Worm (Caenorhabditis elegans) whole organism, L1 larva: ENCODE results near the gene pqn-96.

Experiments
- C04F5.9 ChIP-seq: sonication (generic microtip); optimal IDR thresholded peaks from 2 replicates; lab custom pipeline; 2016; ENCODE audit warnings: missing genetic modification characterization, missing compliant biosample characterization
- C16A3.4 ChIP-seq: fragments of 150-350 bp; optimal IDR thresholded peaks from 2 replicates; lab custom pipeline; 2014; ENCODE audit warnings: missing biosample characterization, missing genetic modification characterization
- F16B12.6 ChIP-seq: fragments of 150-350 bp; optimal IDR thresholded peaks from 2 replicates; lab custom pipeline; 2014; ENCODE audit warnings: missing biosample characterization, missing genetic modification characterization
- Y116A8C.19 ChIP-seq: sonication (generic microtip); optimal IDR thresholded peaks from 2 replicates; lab custom pipeline; 2016; ENCODE audit warnings: missing compliant biosample characterization, missing genetic modification characterization, borderline replicate concordance
- aha-1 ChIP-seq: fragments of 150-350 bp; optimal IDR thresholded peaks from 2 replicates; lab custom pipeline; 2014; ENCODE audit warnings: missing biosample characterization, missing genetic modification characterization
- alr-1 ChIP-seq: fragments of 200-800 bp; sonication (Bioruptor generic); optimal IDR thresholded peaks from 2 replicates; lab custom pipeline; 2018; ENCODE audit warnings: borderline replicate concordance, mild to moderate bottlenecking, missing genetic modification characterization, missing compliant biosample characterization
- aly-2 ChIP-seq: fragments of 150-350 bp; optimal IDR thresholded peaks from 2 replicates; lab custom pipeline; 2014; ENCODE audit warnings: missing biosample characterization, missing genetic modification characterization
- blmp-1 ChIP-seq: fragments of 150-350 bp; optimal IDR thresholded peaks from 2 replicates; lab custom pipeline; 2014; ENCODE audit warnings: missing biosample characterization, missing genetic modification characterization
- ceh-63 ChIP-seq: fragments of 200-800 bp; sonication (Bioruptor generic); optimal IDR thresholded peaks from 2 replicates; lab custom pipeline; 2018; ENCODE audit warnings: mild to moderate bottlenecking, missing genetic modification characterization, missing compliant biosample characterization
- ceh-8 ChIP-seq: fragments of 200-800 bp; sonication (Bioruptor generic); optimal IDR thresholded peaks from 2 replicates; lab custom pipeline; 2018; ENCODE audit warnings: mild to moderate bottlenecking, missing genetic modification characterization, moderate library complexity, missing compliant biosample characterization
- ceh-82 ChIP-seq, 3 experiments: fragments of 150-350 bp in 1 of 3; sonication (generic microtip) in 2 of 3; optimal IDR thresholded peaks; 2 replicates each; lab custom pipeline; 2014 to 2017; ENCODE audit warnings: missing biosample characterization in 3 of 3, missing genetic modification characterization in 3 of 3
- ceh-88 ChIP-seq: fragments of 200-800 bp; sonication (Bioruptor generic); IDR thresholded peaks from 2 replicates; pipeline ENCODE4 v1.3.6; 2022; ENCODE audit warnings: missing genetic modification characterization, missing compliant biosample characterization
- efl-1 ChIP-seq, 4 experiments: fragments of 150-350 bp; optimal IDR thresholded peaks in 3 of 4; peaks in 1 of 4; 1 replicate in 1 of 4; 2 replicates in 3 of 4; lab custom pipeline; 2014; ENCODE audit warnings: missing biosample characterization in 2 of 4, missing genetic modification characterization in 2 of 4, missing genetic modification reagents in 2 of 4
- egl-13 ChIP-seq: sonication (generic microtip); optimal IDR thresholded peaks from 2 replicates; lab custom pipeline; 2016; ENCODE audit warnings: missing genotype, missing genetic modification reagents, missing genetic modification characterization, missing compliant biosample characterization
- egl-27 ChIP-seq, 2 experiments: fragments of 150-350 bp in 1 of 2; sonication (generic microtip); optimal IDR thresholded peaks; 3 replicates each; lab custom pipeline; 2017 to 2018; ENCODE audit warnings: missing biosample characterization in 2 of 2, missing genetic modification characterization in 2 of 2, missing genetic modification reagents in 2 of 2
- elt-2 ChIP-seq: sonication (generic microtip); optimal IDR thresholded peaks from 2 replicates; lab custom pipeline; 2016; ENCODE audit warnings: missing genetic modification characterization, mild to moderate bottlenecking, inconsistent platforms, missing compliant biosample characterization, missing genetic modification reagents
- elt-3 ChIP-seq, 6 experiments: fragments of 150-350 bp in 1 of 6; sonication (generic microtip); optimal IDR thresholded peaks; 2 replicates each; lab custom pipeline; 2017 to 2018; ENCODE audit warnings: missing biosample characterization in 6 of 6, missing genetic modification characterization in 6 of 6, inconsistent platforms in 1 of 6
- fkh-4 ChIP-seq: sonication (generic microtip); optimal IDR thresholded peaks from 2 replicates; lab custom pipeline; 2016; ENCODE audit warnings: missing compliant biosample characterization, missing genetic modification characterization, borderline replicate concordance
- fkh-8 ChIP-seq: sonication (generic microtip); optimal IDR thresholded peaks from 2 replicates; lab custom pipeline; 2016; ENCODE audit warnings: mild to moderate bottlenecking, missing genetic modification characterization, missing compliant biosample characterization
- fos-1 ChIP-seq: fragments of 150-350 bp; optimal IDR thresholded peaks from 2 replicates; lab custom pipeline; 2014; ENCODE audit warnings: missing biosample characterization, missing genetic modification characterization
- jun-1 ChIP-seq: fragments of 150-350 bp; optimal IDR thresholded peaks from 2 replicates; lab custom pipeline; 2014; ENCODE audit warnings: missing biosample characterization, missing genetic modification reagents, missing genetic modification characterization
- lin-13 ChIP-seq: fragments of 150-350 bp; optimal IDR thresholded peaks from 2 replicates; lab custom pipeline; 2014; ENCODE audit warnings: missing biosample characterization, missing genetic modification reagents, missing genetic modification characterization
- lin-14 ChIP-seq: fragments of 200-800 bp; sonication (Bioruptor generic); optimal IDR thresholded peaks from 2 replicates; lab custom pipeline; 2018; ENCODE audit warnings: mild to moderate bottlenecking, missing genetic modification characterization, moderate library complexity, missing compliant biosample characterization
- lin-35 ChIP-seq, 2 experiments: fragments of 150-350 bp; optimal IDR thresholded peaks; 2 replicates each; lab custom pipeline; 2014; ENCODE audit warnings: missing biosample characterization in 2 of 2, missing genetic modification characterization in 2 of 2, missing genetic modification reagents in 2 of 2
- lir-3 ChIP-seq: sonication (generic microtip); optimal IDR thresholded peaks from 2 replicates; lab custom pipeline; 2016; ENCODE audit warnings: mild to moderate bottlenecking, missing genetic modification characterization, moderate library complexity, missing compliant biosample characterization; ENCODE audit not compliant: poor library complexity
- lsy-2 ChIP-seq, 2 experiments: fragments of 150-350 bp; optimal IDR thresholded peaks; 2 replicates each; lab custom pipeline; 2014; ENCODE audit warnings: missing biosample characterization in 2 of 2, missing genetic modification characterization in 2 of 2
- mab-9 ChIP-seq: fragments of 200-800 bp; sonication (Bioruptor generic); IDR thresholded peaks from 2 replicates; pipeline ENCODE4 v1.3.6; 2022; ENCODE audit warnings: missing genetic modification reagents, missing genetic modification characterization, missing compliant biosample characterization
- mdl-1 ChIP-seq, 2 experiments: fragments of 150-350 bp; optimal IDR thresholded peaks; 2 replicates each; lab custom pipeline; 2014 to 2017; ENCODE audit warnings: missing biosample characterization in 2 of 2, missing genetic modification characterization in 2 of 2, inconsistent platforms in 1 of 2
- mef-2 ChIP-seq: fragments of 150-350 bp; optimal IDR thresholded peaks from 2 replicates; lab custom pipeline; 2014; ENCODE audit warnings: missing biosample characterization, missing genetic modification characterization
- mep-1 ChIP-seq: fragments of 150-350 bp; optimal IDR thresholded peaks from 2 replicates; lab custom pipeline; 2014; ENCODE audit warnings: missing biosample characterization, missing genetic modification characterization
- nhr-12 ChIP-seq: sonication (generic microtip); optimal IDR thresholded peaks from 2 replicates; lab custom pipeline; 2017; ENCODE audit warnings: missing biosample characterization, missing genetic modification characterization
- nhr-19 ChIP-seq: fragments of 200-800 bp; sonication (Bioruptor generic); conservative IDR thresholded peaks from 2 replicates; pipeline ENCODE4 v1.3.6; 2022; ENCODE audit warnings: missing genetic modification characterization, missing compliant biosample characterization
- nhr-20 ChIP-seq: sonication (generic microtip); optimal IDR thresholded peaks from 2 replicates; lab custom pipeline; 2016; ENCODE audit warnings: mild to moderate bottlenecking, missing genetic modification characterization, missing compliant biosample characterization
- nhr-237 ChIP-seq: fragments of 150-350 bp; optimal IDR thresholded peaks from 2 replicates; lab custom pipeline; 2014; ENCODE audit warnings: missing biosample characterization, missing genetic modification characterization
- nhr-28 ChIP-seq: fragments of 150-350 bp; optimal IDR thresholded peaks from 2 replicates; lab custom pipeline; 2014; ENCODE audit warnings: missing biosample characterization, missing genetic modification characterization
- nhr-47 ChIP-seq: sonication (generic microtip); optimal IDR thresholded peaks from 2 replicates; lab custom pipeline; 2016; ENCODE audit warnings: mild to moderate bottlenecking, missing genetic modification characterization, moderate library complexity, missing compliant biosample characterization
- nhr-77 ChIP-seq: fragments of 150-350 bp; optimal IDR thresholded peaks from 2 replicates; lab custom pipeline; 2014; ENCODE audit warnings: missing biosample characterization, missing genetic modification characterization
- nhr-85 ChIP-seq: sonication (generic microtip); peaks from one replicate; lab custom pipeline; 2016; ENCODE audit warnings: missing genetic modification characterization, inconsistent platforms, missing compliant biosample characterization
- pag-3 ChIP-seq: sonication (generic microtip); optimal IDR thresholded peaks from 2 replicates; lab custom pipeline; 2017; ENCODE audit warnings: missing genetic modification characterization, mild to moderate bottlenecking, missing compliant biosample characterization, antibody characterized with exemption, borderline replicate concordance; ENCODE audit not compliant: insufficient read depth
- pax-3 ChIP-seq: fragments of 200-800 bp; sonication (Bioruptor generic); optimal IDR thresholded peaks from 2 replicates; lab custom pipeline; 2018; ENCODE audit warnings: mild to moderate bottlenecking, missing genetic modification characterization, moderate library complexity, missing compliant biosample characterization
- pqm-1 ChIP-seq: sonication (generic microtip); optimal IDR thresholded peaks from 3 replicates; lab custom pipeline; 2017; ENCODE audit warnings: missing biosample characterization, missing genetic modification characterization
- skn-1 ChIP-seq: fragments of 150-350 bp; optimal IDR thresholded peaks from 2 replicates; lab custom pipeline; 2014; ENCODE audit warnings: missing biosample characterization, missing genetic modification characterization
- sox-4 ChIP-seq: sonication (generic microtip); optimal IDR thresholded peaks from 2 replicates; lab custom pipeline; 2016; ENCODE audit warnings: missing genetic modification characterization, missing compliant biosample characterization
- sup-37 ChIP-seq: fragments of 200-800 bp; sonication (Bioruptor generic); optimal IDR thresholded peaks from 2 replicates; lab custom pipeline; 2018; ENCODE audit warnings: mild to moderate bottlenecking, missing genetic modification characterization, missing compliant biosample characterization
- tbx-2 ChIP-seq: sonication (generic microtip); optimal IDR thresholded peaks from 2 replicates; lab custom pipeline; 2016; ENCODE audit warnings: missing genetic modification characterization, missing compliant biosample characterization
- tlp-1 ChIP-seq: fragments of 150-350 bp; optimal IDR thresholded peaks from 2 replicates; lab custom pipeline; 2014; ENCODE audit warnings: missing biosample characterization, missing genetic modification characterization
- unc-130 ChIP-seq: fragments of 150-350 bp; optimal IDR thresholded peaks from 2 replicates; lab custom pipeline; 2017; ENCODE audit warnings: missing biosample characterization, missing genetic modification characterization, inconsistent platforms
- unc-98 ChIP-seq: fragments of 200-800 bp; sonication (Bioruptor generic); IDR thresholded peaks from 2 replicates; pipeline ENCODE4 v1.3.6; 2022; ENCODE audit warnings: missing genetic modification characterization, missing compliant biosample characterization
- vab-15 ChIP-seq: sonication (generic microtip); optimal IDR thresholded peaks from 2 replicates; lab custom pipeline; 2017; ENCODE audit warnings: missing genotype, mild to moderate bottlenecking, missing genetic modification characterization, missing compliant biosample characterization
- zag-1 ChIP-seq: fragments of 150-350 bp; optimal IDR thresholded peaks from 2 replicates; lab custom pipeline; 2014; ENCODE audit warnings: missing biosample characterization, missing genetic modification characterization
- ztf-11 ChIP-seq, 2 experiments: sonication (generic microtip); optimal IDR thresholded peaks; 2 replicates each; lab custom pipeline; 2016 to 2017; ENCODE audit warnings: missing genetic modification characterization in 2 of 2, missing biosample characterization in 1 of 2, missing compliant biosample characterization in 1 of 2
- ztf-4 ChIP-seq: fragments of 150-350 bp; optimal IDR thresholded peaks from 2 replicates; lab custom pipeline; 2014; ENCODE audit warnings: missing biosample characterization, missing genetic modification characterization

pqn-96 gene

ce11 chrIII:8426271-8426670 lies 12.9 kb downstream of the pqn-96 start, which contains the start of gene cec-1 (continued):
- TF ChIP-seq C04F5.9 (no peak), fos-1 (tag; lab: Kevin White, UChicago) (no peak), nhr-20 (tag; lab: Kevin White, UChicago) (no peak), zag-1 (no peak), fkh-8 (tag; lab: Kevin White, UChicago) (no peak), tbx-2 (tag; lab: Kevin White, UChicago) (no peak), pqm-1 (no peak), egl-13 (tag; lab: Kevin White, UChicago) (no peak), alr-1 (no peak), ceh-82 (tag; optimal IDR thresholded peaks at IDR 0.05; lab: Kevin White, UChicago) (no peak), unc-98 (GFP tag; lab: Robert Waterston, UW) (no peak), nhr-12 (tag; lab: Kevin White, UChicago) (no peak), nhr-19 (GFP tag; lab: Robert Waterston, UW) (no peak), C16A3.4 (no peak), nhr-77 (no peak), ztf-11 (tag; optimal IDR thresholded peaks at IDR 0.05; lab: Kevin White, UChicago) (no peak), ztf-4 (no peak), mep-1 (tag; lab: Kevin White, UChicago) (peak; percentile 11), aly-2 (tag; lab: Kevin White, UChicago) (no peak), Y116A8C.19 (tag; lab: Kevin White, UChicago) (no peak), lsy-2 (tag; optimal IDR thresholded peaks at IDR 0.05; lab: Kevin White, UChicago) (peak in 1 of 2 experiments; percentile 26), unc-130 (tag; lab: Kevin White, UChicago) (no peak), pax-3 (no peak), lin-13 (GFP tag; lab: Kevin White, UChicago) (peak; percentile 23), ceh-88 (GFP tag; lab: Robert Waterston, UW) (no peak), mab-9 (no peak), elt-3 (tag; optimal IDR thresholded peaks at IDR 0.05; lab: Kevin White, UChicago) (peak in 1 of 6 experiments; percentile 7), F16B12.6 (tag; lab: Kevin White, UChicago) (no peak), lin-14 (GFP tag; lab: Kevin White, UChicago) (peak; percentile 63), vab-15 (tag; lab: Kevin White, UChicago) (no peak), ceh-63 (GFP tag; lab: Kevin White, UChicago) (no peak), egl-27 (tag; optimal IDR thresholded peaks at IDR 0.05; lab: Kevin White, UChicago) (no peak), mef-2 (tag; lab: Kevin White, UChicago) (no peak), mdl-1 (tag; optimal IDR thresholded peaks at IDR 0.05; lab: Kevin White, UChicago) (no peak), sox-4 (tag; lab: Kevin White, UChicago) (no peak), lin-35 (GFP tag; optimal IDR thresholded peaks at IDR 0.05; lab: Kevin White, UChicago) (no peak), nhr-237 (tag; lab: Kevin White, UChicago) (no peak), efl-1 (optimal IDR thresholded peaks at IDR 0.05; lab: Kevin White, UChicago) (no peak), efl-1 (GFP tag; optimal IDR thresholded peaks at IDR 0.05 in 1 of 2; lab: Kevin White, UChicago) (no peak), skn-1 (tag; lab: Kevin White, UChicago) (no peak)
- TF ChIP-seq, all 84 proteins: peak for 7

ce11 chrIII:8425076-8425475 lies 14.1 kb downstream of the pqn-96 start:
- TF ChIP-seq ceh-82 (tag; optimal IDR thresholded peaks at IDR 0.05; lab: Kevin White, UChicago) (peak in 2 of 3 experiments; percentile 17 to 54), zag-1 (no peak), unc-130 (tag; lab: Kevin White, UChicago) (no peak), mef-2 (tag; lab: Kevin White, UChicago) (no peak), pag-3 (tag; lab: Kevin White, UChicago) (no peak), jun-1 (tag; lab: Kevin White, UChicago) (peak; percentile 47), nhr-28 (tag; lab: Kevin White, UChicago) (no peak), nhr-85 (tag; lab: Kevin White, UChicago) (peak; percentile 60), elt-3 (tag; optimal IDR thresholded peaks at IDR 0.05; lab: Kevin White, UChicago) (peak in 2 of 6 experiments; percentile 12 to 18), elt-2 (peak; percentile 43), nhr-47 (tag; lab: Kevin White, UChicago) (peak; percentile 72), ceh-8 (GFP tag; lab: Kevin White, UChicago) (no peak), pqm-1 (no peak), blmp-1 (tag; lab: Kevin White, UChicago) (peak; percentile 55), tlp-1 (tag; lab: Kevin White, UChicago) (no peak), aha-1 (tag; lab: Kevin White, UChicago) (no peak), F16B12.6 (tag; lab: Kevin White, UChicago) (peak; percentile 39), mep-1 (tag; lab: Kevin White, UChicago) (peak; percentile 83), fkh-4 (no peak), sup-37 (GFP tag; lab: Kevin White, UChicago) (no peak), lir-3 (tag; lab: Kevin White, UChicago) (no peak), C04F5.9 (peak; percentile 12)
